Fruit fly (Drosophila melanogaster) ovary, adult (tissue): ENCODE data around the gene bys.

Experiments
- CG17801 ChIP-seq: fragments of 200-800 bp; optimal IDR thresholded peaks from 2 replicates; lab custom pipeline; 2019; ENCODE audit warnings: missing biosample characterization, mild to moderate bottlenecking, missing genetic modification characterization, moderate library complexity; ENCODE audit not compliant: partially characterized antibody

The bys gene

DNA sequence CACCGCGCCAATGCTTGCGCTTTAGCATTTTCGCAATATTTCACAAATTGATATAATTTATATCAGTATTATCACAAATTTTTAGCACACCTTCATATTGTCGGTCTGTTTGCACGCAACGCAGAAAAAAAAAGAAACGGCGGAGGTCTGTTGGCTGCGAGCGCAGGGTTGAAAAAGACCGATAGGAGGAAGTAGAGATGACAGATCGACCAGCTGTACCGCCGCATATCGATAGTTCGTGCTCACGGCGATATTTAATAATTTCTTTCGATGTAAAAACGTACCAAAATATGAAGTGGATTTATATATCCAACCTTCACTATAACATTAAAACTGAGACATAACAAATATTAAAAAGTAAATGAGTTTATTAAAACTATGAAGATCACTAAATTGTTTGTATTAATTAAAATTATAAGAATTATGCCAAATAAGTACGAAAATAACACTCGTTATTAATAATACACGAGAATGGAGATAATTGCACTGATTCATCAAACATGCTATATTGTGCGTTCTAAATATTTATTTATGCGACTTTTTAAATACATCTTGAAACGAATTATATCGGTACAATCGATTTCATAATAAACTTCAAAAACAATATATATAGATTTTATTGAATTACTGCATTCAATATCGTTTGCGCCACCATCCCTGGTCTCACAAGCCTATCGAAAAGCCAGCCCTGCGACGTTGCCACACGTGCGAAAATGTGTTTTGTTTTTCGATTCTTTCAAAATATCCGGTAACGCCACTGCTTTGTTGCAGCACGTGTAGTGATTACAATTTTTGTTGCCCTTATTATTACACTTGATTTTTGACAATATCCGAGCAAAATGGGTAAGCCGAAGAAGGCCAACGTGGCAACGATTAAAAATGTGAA lies at the start of gene bys, which contains the start of gene RpS6:
Gene bys (plus strand): TSS at position 728 of the 886 bp plus-strand sequence.
Gene RpS6 (minus strand): TSS at position 179 of the 886 bp plus-strand sequence.
- TF ChIP-seq CG17801 (GFP tag; lab: Kevin White, UChicago): peak; percentile 78

DNA sequence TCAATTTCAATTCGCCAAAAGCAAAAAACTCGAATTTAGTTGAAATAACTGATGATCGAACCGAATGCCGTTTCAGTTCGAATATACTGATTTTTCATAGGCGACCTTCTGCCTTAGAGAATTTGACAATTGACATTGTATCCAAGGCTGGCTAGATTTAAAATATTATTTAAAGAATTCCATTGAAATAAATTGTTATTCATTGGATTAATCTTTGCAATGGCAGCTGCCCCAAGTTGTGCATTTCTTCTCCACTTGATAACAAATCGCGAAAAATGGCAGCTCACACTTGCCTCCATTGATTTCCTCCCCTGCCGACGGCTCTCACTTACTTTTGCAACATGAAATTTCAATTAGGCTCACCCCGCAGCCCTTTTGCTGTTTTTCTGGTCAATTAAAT lies 47.5 kb upstream of the bys start, which contains the start of gene CG10920:
Gene CG10920 (minus strand): TSS at position 101 of the 400 bp plus-strand sequence.
- TF ChIP-seq CG17801 (GFP tag; lab: Kevin White, UChicago): no peak

DNA sequence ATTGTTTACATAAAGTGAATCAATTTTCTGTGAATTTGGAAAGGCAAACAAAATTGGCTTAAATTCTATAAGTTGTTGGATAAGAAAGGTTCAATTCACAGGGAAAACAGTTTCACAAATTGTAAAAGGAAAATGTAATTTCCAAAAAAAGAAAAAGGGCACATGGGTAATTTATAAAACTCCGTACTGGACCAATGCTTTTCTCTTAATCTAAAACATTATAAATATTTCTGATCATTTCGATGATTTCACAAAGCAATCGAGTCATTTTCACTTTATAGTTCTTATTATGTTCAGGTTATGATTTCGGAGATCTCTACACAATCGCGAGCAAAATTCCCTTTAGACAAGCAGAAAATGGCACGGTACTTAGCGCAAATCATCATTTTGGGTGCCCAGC lies 43.8 kb upstream of the bys start, which contains the start of gene CG1409:
Gene CG1409 (plus strand): TSS at position 301 of the 400 bp plus-strand sequence.
- no peak for TF ChIP-seq CG17801 (GFP tag; lab: Kevin White, UChicago)

DNA sequence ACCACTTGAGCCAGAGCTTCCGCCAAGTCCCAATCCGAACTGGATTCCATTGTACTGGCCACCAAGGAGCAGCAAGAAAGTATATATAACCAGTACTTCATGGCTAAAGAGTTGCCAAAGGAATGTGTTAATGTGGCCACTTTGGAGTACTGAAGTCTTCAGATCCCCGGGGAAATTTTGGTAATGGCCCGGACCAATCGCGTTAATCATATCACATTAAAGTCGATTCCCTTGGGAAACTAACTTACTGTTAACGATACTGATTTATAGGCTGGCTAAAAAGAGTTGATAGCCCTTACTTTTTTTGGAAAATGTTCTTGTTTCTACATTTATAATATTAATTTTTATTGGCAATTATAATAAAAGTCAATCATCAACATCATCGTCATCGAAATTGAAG lies 34.8 kb upstream of the bys start, which contains the start of gene Ir7b:
Gene Ir7b (minus strand): TSS at position 101 of the 400 bp plus-strand sequence.
- no peak for TF ChIP-seq CG17801 (GFP tag; lab: Kevin White, UChicago)

DNA sequence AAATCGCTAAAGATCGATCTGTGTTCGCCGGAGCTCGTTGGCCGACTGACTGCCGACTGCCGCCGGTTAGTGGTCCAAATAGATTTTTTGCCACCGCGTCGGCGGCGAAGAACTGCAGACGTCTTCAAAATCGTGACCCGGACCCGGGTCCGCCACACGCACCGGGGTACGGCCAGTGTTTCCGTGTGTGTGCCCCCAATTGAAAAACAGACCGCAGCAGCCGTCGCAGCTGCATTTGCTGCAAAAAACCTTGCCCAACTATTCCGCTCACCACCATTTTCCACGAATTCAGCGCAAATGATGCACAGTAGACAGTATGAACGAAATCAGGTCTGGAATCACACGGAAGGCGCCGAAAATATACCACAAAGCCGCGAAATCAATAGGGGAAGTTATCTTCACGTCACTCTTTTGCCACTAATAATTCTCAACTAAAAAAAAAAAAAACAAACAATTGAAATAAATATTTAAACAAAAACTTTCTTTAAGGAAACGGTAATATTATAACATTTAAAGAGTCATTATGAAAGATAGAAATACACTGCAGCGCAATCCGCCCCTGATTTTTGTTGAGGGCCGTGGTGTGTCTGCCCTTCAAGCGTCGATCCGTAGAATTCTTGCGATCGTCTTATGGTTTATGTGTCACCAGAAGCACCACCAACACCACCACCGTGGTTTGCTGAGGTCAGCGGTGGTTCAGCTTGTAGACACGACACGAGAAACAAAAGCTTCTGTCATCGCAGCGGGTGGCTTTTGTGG lies 28.3 kb upstream of the bys start, which contains the start of gene dec:
Gene dec (minus strand): TSS at position 51 of the 759 bp plus-strand sequence.
- TF ChIP-seq CG17801 (GFP tag; lab: Kevin White, UChicago): peak; percentile 74

DNA sequence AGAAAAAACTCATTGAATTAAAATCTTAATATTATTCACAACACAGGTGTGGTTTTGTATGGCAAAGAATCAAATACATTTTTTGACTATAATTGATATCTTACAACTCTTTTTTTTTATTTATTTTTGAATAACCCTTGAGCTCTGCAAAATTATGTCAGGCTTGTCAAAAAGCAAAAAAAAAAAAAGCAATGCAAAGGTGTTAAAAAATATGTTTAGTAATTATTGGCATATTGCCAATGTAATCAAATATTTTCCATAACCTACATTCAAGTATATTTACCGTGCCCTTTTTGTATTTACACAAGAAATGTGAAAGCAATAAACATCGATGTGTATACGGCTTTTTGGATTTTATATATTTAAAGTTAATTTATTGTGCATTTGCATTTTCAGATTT lies 27.6 kb upstream of the bys start, which contains the start of gene Ir7c:
Gene Ir7c (plus strand): TSS at position 301 of the 400 bp plus-strand sequence.
- TF ChIP-seq CG17801 (GFP tag; lab: Kevin White, UChicago): no peak

DNA sequence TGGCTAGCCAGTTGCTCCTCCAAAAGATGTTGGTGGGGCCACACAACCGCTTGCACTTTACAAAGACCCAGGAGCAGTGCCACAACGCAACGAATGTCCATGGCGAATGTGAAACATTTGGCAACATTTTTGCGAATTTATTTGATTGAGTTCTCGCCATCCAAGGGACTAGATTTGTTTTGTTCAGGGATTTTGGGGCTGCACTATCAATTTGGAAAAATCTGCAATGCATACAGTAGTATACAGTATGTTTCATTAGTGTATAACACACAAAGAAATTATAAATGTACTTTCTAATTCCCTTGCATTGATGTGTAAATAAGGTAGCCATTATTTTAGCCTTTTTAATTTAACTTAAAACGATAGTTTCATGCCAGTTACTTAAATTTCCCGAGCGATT lies 22.9 kb upstream of the bys start, which contains the start of gene Ir7d:
Gene Ir7d (minus strand): TSS at position 101 of the 400 bp plus-strand sequence.
- no peak for TF ChIP-seq CG17801 (GFP tag; lab: Kevin White, UChicago)

DNA sequence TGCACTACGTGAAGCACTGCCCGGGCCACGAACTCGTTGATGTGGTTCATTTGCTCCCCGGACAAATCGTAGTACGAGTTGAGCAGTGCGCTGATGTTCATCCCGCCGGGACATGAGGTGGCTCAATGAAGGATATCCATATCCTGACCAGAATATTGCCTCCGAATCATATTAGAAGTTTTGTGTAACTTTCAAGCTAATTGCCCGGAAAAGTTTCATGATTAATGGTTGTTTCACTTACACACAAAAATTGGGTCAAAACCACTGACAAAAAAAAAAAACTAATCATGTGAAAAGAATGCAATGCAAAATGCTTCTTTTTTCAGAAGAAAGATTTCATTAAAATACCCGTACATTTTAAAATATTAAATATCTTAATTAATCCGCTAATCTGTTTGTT lies 20.1 kb upstream of the bys start, which contains the start of gene Ir7e:
Gene Ir7e (minus strand): TSS at position 101 of the 400 bp plus-strand sequence.
- TF ChIP-seq CG17801 (GFP tag; lab: Kevin White, UChicago): no peak

DNA sequence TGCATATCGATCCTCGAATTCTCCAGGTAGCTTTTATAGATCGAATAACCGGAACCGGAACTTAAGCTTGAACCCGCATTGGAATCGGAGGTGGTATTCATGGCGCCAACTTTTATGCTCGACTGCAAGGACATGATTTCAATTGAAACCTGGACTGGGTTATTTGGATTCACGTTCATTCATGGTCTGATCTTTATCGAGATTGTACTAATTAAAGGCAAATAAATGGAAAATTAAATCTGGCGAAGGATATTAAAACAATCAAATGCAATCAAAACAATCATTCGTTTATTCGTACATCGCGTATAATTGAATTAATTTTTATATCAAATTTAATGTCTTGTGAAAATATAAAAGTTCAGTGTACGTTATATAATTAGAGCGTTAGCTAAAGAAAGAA lies 17.8 kb upstream of the bys start, which contains the start of gene Ir7f:
Gene Ir7f (minus strand): TSS at position 101 of the 400 bp plus-strand sequence.
- TF ChIP-seq CG17801 (GFP tag; lab: Kevin White, UChicago): no peak

DNA sequence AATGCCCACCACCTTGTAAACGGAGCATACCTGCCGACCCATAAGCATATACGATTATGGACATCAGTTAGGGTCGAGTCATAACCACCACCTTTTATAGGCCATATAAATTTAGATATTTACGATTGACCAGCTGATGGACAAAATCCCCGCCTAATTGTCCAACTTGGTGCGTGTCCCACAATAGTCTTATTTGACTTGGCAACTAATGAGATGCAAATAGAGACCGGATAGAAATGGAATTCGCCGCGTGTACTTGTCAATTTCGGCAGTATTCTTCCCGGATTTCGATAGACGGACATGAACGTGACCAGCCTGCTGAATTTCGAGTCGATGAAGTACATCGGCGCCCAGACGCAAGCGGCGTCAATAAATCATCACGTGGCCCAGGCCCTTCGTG lies 17.3 kb upstream of the bys start, which contains the start of gene Ir7g:
Gene Ir7g (plus strand): TSS at position 301 of the 400 bp plus-strand sequence.
- TF ChIP-seq CG17801 (GFP tag; lab: Kevin White, UChicago): no peak

DNA sequence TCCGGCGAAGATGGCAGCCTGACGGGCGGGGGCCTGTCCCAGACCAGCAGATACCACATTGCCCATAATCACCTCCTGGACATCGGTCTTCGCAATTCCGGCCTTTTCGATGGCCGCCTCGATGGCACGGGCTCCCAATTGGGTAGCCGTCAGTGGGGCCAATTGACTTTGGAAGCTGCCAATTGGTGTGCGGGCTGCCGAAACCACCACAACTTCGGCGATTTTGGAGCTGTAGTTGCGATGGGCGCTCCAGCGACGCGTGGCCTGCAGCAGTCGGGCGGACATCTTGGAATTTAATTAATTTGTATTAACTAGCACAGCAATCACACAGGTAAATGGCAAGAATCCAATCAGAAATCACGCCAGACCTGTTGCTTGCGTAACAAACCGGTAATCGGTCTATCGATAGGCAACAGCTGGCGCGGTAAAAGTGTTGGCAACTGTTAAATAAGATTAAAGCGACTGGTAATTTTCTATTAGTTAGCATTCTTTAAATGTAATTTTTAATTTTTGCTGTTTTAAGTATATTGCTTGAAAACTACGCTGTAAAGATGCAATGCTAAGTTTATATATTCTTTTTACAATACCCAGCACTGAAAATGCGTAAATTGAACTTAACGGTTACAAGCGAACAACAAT lies 13.2 kb upstream of the bys start, which contains the start of gene Acat1:
Gene Acat1 (minus strand): TSS at position 400 of the 639 bp plus-strand sequence.
- TF ChIP-seq CG17801 (GFP tag; lab: Kevin White, UChicago): peak; percentile 84

DNA sequence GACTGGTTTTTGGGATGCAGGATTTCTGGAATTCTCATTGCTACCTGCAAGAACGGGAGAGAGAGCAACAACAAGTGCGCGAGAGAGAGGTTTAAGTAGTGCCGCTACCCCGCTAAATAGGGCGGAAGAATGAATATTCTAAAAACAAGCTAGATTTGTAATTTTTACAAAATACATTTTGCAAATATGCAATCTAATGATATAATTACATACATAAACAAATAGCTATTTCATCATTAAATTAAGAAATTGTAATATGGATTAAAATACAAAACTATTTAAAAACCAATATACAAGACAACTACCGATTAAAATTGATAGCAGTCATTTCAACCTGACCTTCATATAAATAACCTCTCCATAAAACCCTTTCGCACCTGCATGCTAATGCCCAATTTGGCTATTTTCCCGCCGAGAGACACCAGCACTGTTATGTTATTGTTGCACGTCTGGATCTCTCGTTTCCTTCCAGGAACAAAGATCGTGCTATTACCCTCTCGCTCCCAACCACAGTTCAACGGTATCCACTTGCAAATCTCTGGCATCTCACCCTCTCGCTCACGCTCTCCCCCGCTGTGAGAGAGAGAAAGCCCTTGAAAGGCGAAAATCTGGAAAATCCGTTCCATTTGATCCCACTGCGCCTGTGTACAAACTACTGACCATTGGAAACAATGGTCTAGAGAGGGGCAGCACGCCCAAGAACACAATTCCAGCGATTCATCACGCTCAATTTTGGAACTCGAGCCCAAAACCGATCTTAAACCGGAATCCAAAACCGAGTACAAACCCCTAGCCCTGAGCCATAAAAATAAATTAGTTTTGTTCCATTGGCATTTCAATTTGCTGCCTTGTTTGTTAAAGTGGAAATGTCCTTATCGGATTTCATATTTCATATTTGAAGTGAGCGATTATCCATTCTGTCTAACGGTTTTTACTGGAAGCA lies 9.8 kb upstream of the bys start, which contains the start of gene Nek2:
Gene Nek2 (minus strand): TSS at position 51 of the 943 bp plus-strand sequence.
- TF ChIP-seq CG17801 (GFP tag; lab: Kevin White, UChicago): no peak

DNA sequence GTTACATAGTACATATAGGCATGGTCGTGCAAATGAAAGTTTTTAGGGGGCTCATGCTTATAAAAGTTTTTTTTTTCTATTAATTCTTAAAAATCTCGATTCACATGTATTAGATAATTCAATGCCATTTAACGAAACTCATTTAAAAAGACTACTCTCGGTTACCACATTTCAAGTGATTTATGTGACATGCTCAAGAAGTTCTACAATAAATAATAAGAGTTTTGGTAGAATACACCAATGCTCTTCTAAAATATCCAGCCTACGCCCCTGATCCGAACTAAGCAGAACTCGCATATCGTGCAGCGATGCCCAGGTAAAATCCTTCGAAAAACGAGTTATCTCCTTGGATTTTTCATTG lies 9.2 kb upstream of the bys start:
- TF ChIP-seq CG17801 (GFP tag; lab: Kevin White, UChicago): peak; percentile 3
